Worm (Caenorhabditis elegans): ENCODE results near the gene T01B6.1.

DNA sequence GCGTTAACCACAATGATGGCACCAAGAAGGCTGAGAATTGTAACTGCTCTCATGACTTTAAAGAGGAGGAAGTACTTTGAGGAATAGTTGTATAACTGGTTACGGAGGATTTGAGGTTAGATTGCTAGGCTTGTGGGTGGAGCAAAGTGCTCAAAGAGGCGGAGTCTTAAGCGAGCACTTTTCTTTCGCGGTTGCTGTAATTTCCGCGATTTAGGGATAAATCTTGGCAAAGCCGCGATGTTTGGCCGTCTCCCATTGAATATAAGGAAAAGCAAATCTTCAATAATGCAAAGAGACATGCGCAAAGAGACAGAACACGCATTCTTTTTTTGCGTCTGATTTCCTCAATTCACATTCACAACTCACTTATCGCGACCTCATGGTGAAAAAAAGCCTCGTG lies 2.7 kb downstream of the T01B6.1 start, which contains the start of gene nlp-45:
- no peak for TF ChIP-seq dao-5 (tag; optimal IDR thresholded peaks at IDR 0.05)
- TF ChIP-seq him-1 (tag; optimal IDR thresholded peaks at IDR 0.05): no peak

Data from whole organism, L4/young adult.